Worm (Caenorhabditis elegans): Measurements from ENCODE around the gene hot-3.

- no peak for TF ChIP-seq him-1 (tag; optimal IDR thresholded peaks at IDR 0.05)
- no peak for TF ChIP-seq W03F9.2 (tag; optimal IDR thresholded peaks at IDR 0.05)
These were observed 23.1 kb upstream of the hot-3 start for ce11 chrII:13954979-13955378.

Measured in whole organism, L4/young adult.